Worm (Caenorhabditis elegans): ENCODE data around the gene col-118.

DNA sequence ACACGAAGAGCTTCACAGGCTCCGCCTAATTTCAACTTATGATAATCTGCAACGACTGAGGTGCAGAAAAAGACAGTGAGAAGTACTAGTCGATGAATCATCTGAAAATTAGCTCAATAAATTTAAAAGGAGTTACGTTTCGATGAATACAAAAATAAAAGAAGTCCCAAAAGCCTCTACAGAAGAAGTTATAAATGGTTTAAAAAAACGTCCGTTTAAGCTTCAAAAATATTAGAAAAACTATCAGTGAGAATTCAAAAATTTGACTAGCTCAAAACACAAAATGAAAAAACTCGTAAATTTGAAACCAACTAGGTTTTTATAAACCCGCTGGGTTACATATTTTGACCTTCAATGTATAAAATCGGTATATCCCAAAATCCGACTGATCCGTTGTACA is 7.9 kb downstream of the col-118 start, which contains the start of gene T11B7.5:
- no peak for TF ChIP-seq nhr-11 (tag; optimal IDR thresholded peaks at IDR 0.05)
- TF ChIP-seq fos-1 (tag; optimal IDR thresholded peaks at IDR 0.05): no peak
- no peak for TF ChIP-seq ama-1 (optimal IDR thresholded peaks at IDR 0.05)
- no peak for TF ChIP-seq zag-1 (tag; optimal IDR thresholded peaks at IDR 0.05)
- no peak for TF ChIP-seq pha-4 (tag; optimal IDR thresholded peaks at IDR 0.05)
- TF ChIP-seq nhr-77 (tag; optimal IDR thresholded peaks at IDR 0.05): no peak
- TF ChIP-seq egl-27 (tag; optimal IDR thresholded peaks at IDR 0.05): no peak
- TF ChIP-seq R02D3.7 (tag; optimal IDR thresholded peaks at IDR 0.05): no peak
- no peak for TF ChIP-seq elt-2 (tag; optimal IDR thresholded peaks at IDR 0.05)
- no peak for TF ChIP-seq daf-12 (tag; optimal IDR thresholded peaks at IDR 0.05)
- no peak for TF ChIP-seq ztf-11 (tag; optimal IDR thresholded peaks at IDR 0.05)
- TF ChIP-seq nhr-25 (tag; optimal IDR thresholded peaks at IDR 0.05): no peak
- no peak for TF ChIP-seq lin-39 (tag; optimal IDR thresholded peaks at IDR 0.05)

Measured in whole organism, L3 larva.